Worm (Caenorhabditis elegans) whole organism, early embryonic: ENCODE results near the gene Y47D7A.15.

ENCODE experiments used
- B0310.2 ChIP-seq: sonication (generic microtip); optimal IDR thresholded peaks from 2 replicates; lab custom pipeline; 2016; ENCODE audit warnings: mild to moderate bottlenecking, missing genetic modification characterization, missing compliant biosample characterization
- F13C5.2 ChIP-seq: sonication (generic microtip); optimal IDR thresholded peaks from 2 replicates; lab custom pipeline; 2017; ENCODE audit warnings: mild to moderate bottlenecking, missing genetic modification characterization, inconsistent platforms, missing compliant biosample characterization
- aly-1 ChIP-seq: sonication (generic microtip); optimal IDR thresholded peaks from 2 replicates; lab custom pipeline; 2016; ENCODE audit warnings: missing genetic modification characterization, missing compliant biosample characterization
- ama-1 ChIP-seq: fragments of 150-350 bp; optimal IDR thresholded peaks from 2 replicates; lab custom pipeline; 2014
- ceh-13 ChIP-seq: fragments of 200-800 bp; sonication (Bioruptor generic); optimal IDR thresholded peaks from 2 replicates; lab custom pipeline; 2018; ENCODE audit warnings: mild to moderate bottlenecking, missing genetic modification characterization, missing compliant biosample characterization
- flt-1 ChIP-seq: fragments of 200-800 bp; sonication (Bioruptor generic); IDR thresholded peaks from 2 replicates; pipeline ENCODE4 v1.3.6; 2022; ENCODE audit warnings: missing genetic modification characterization, missing compliant biosample characterization
- hmbx-1 ChIP-seq: sonication (generic microtip); optimal IDR thresholded peaks from 2 replicates; lab custom pipeline; 2016; ENCODE audit warnings: mild to moderate bottlenecking, missing genetic modification characterization, missing compliant biosample characterization
- hmg-4 ChIP-seq: fragments of 200-800 bp; sonication (Bioruptor generic); optimal IDR thresholded peaks from 2 replicates; lab custom pipeline; 2018; ENCODE audit warnings: mild to moderate bottlenecking, missing genetic modification characterization, missing compliant biosample characterization
- pes-1 ChIP-seq: fragments of 200-800 bp; sonication (Bioruptor generic); IDR thresholded peaks from 2 replicates; pipeline ENCODE4 v1.3.6; 2022; ENCODE audit warnings: missing genetic modification reagents, missing genetic modification characterization, missing compliant biosample characterization
- scrt-1 ChIP-seq: fragments of 200-800 bp; sonication (Bioruptor generic); IDR thresholded peaks from 2 replicates; pipeline ENCODE4 v1.3.6; 2022; ENCODE audit warnings: missing genetic modification characterization, missing compliant biosample characterization
- sea-1 ChIP-seq: fragments of 200-800 bp; sonication (Bioruptor generic); conservative IDR thresholded peaks from 2 replicates; pipeline ENCODE4 v1.3.6; 2022; ENCODE audit warnings: missing genetic modification characterization, missing compliant biosample characterization
- tbx-11 ChIP-seq: fragments of 200-800 bp; sonication (Bioruptor generic); IDR thresholded peaks from 2 replicates; pipeline ENCODE4 v1.3.6; 2022; ENCODE audit warnings: missing genetic modification characterization, missing compliant biosample characterization
- tra-4 ChIP-seq: sonication (generic microtip); optimal IDR thresholded peaks from 2 replicates; lab custom pipeline; 2017; ENCODE audit warnings: missing genetic modification characterization, missing compliant biosample characterization

DNA sequence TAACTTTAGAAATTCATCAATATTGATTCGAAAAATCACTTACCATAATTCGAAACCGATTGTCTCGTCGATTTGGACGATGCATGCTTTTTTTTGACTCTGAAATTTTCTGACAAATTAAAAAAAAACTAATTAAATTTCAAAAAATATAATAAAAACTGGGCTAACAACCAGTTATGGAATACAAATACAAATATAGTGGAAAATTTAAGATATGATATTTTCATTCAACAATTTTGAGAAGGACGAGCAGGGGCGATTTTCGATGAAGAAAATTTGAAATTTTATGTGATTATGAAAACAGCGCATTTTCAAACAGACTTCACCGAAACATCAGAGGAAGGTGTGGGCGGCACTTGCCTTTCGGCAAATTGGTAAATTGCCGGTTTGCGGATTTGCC, 50.7 kb downstream of the Y47D7A.15 start, which contains the start of gene F13A2.1:
- TF ChIP-seq ceh-13 (GFP tag; lab: Kevin White, UChicago) (no peak), flt-1 (GFP tag; lab: Robert Waterston, UW) (no peak), tra-4 (tag; lab: Kevin White, UChicago) (no peak), B0310.2 (tag; lab: Kevin White, UChicago) (no peak), aly-1 (tag; lab: Kevin White, UChicago) (no peak), pes-1 (no peak), hmbx-1 (tag; lab: Kevin White, UChicago) (no peak), tbx-11 (no peak), ama-1 (no peak), sea-1 (GFP tag; lab: Robert Waterston, UW) (no peak), F13C5.2 (tag; lab: Kevin White, UChicago) (no peak), scrt-1 (no peak), hmg-4 (no peak)
